Worm (Caenorhabditis elegans) whole organism, L2 larva: ENCODE results near the gene T06E4.5.

Experiments used
- alr-1 ChIP-seq: fragments of 150-350 bp; optimal IDR thresholded peaks from 2 replicates; lab custom pipeline; 2014; ENCODE audit warnings: missing biosample characterization, missing genetic modification characterization
- lin-39 ChIP-seq: fragments of 150-350 bp; optimal IDR thresholded peaks from 2 replicates; lab custom pipeline; 2014; ENCODE audit warnings: missing biosample characterization, missing genetic modification reagents, missing genetic modification characterization
- mdl-1 ChIP-seq, 2 experiments: fragments of 150-350 bp in 1 of 2; sonication (generic microtip) in 1 of 2; optimal IDR thresholded peaks; 2 replicates each; lab custom pipeline; 2017; ENCODE audit warnings: missing biosample characterization in 2 of 2, missing genetic modification characterization in 2 of 2
- ztf-4 ChIP-seq: fragments of 150-350 bp; optimal IDR thresholded peaks from 2 replicates; lab custom pipeline; 2014; ENCODE audit warnings: missing biosample characterization, missing genetic modification characterization

ce11 chrV:9588574-9588973, 42.5 kb upstream of the T06E4.5 start:
- no peak for TF ChIP-seq alr-1 (tag; lab: Kevin White, UChicago)
- TF ChIP-seq ztf-4 (tag; lab: Kevin White, UChicago), result no peak
- TF ChIP-seq lin-39, result no peak
- TF ChIP-seq mdl-1 (tag; optimal IDR thresholded peaks at IDR 0.05; lab: Kevin White, UChicago), result no peak
